Worm (Caenorhabditis elegans) whole organism, L3 larva: ENCODE data around the gene C33A12.19.

Experiments
- aly-2 ChIP-seq: fragments of 150-350 bp; optimal IDR thresholded peaks from 2 replicates; lab custom pipeline; 2014; ENCODE audit warnings: missing biosample characterization, missing genetic modification characterization
- ceh-16 ChIP-seq: sonication (generic microtip); optimal IDR thresholded peaks from 2 replicates; lab custom pipeline; 2017; ENCODE audit warnings: missing biosample characterization, missing genetic modification characterization
- ceh-28 ChIP-seq: fragments of 150-350 bp; optimal IDR thresholded peaks from 2 replicates; lab custom pipeline; 2014; ENCODE audit warnings: missing biosample characterization, missing genetic modification reagents, missing genetic modification characterization
- egl-5 ChIP-seq: fragments of 150-350 bp; optimal IDR thresholded peaks from 2 replicates; lab custom pipeline; 2017; ENCODE audit warnings: missing biosample characterization, missing genetic modification reagents, missing genetic modification characterization, inconsistent platforms
- elt-1 ChIP-seq: fragments of 150-350 bp; optimal IDR thresholded peaks from 2 replicates; lab custom pipeline; 2014; ENCODE audit warnings: missing biosample characterization, missing genetic modification characterization
- eor-1 ChIP-seq, 2 experiments: fragments of 150-350 bp; optimal IDR thresholded peaks; 2 replicates each; lab custom pipeline; 2014 to 2018; ENCODE audit warnings: missing biosample characterization in 2 of 2, missing genetic modification characterization in 2 of 2
- fkh-10 ChIP-seq: sonication (generic microtip); optimal IDR thresholded peaks from 2 replicates; lab custom pipeline; 2017; ENCODE audit warnings: missing biosample characterization, missing genetic modification reagents, missing genetic modification characterization
- fkh-2 ChIP-seq: fragments of 150-350 bp; optimal IDR thresholded peaks from 2 replicates; lab custom pipeline; 2014; ENCODE audit warnings: missing biosample characterization, missing genetic modification reagents, missing genetic modification characterization
- fos-1 ChIP-seq: fragments of 150-350 bp; optimal IDR thresholded peaks from 2 replicates; lab custom pipeline; 2014; ENCODE audit warnings: missing biosample characterization, missing genetic modification characterization
- jun-1 ChIP-seq: fragments of 150-350 bp; optimal IDR thresholded peaks from 2 replicates; lab custom pipeline; 2014; ENCODE audit warnings: missing biosample characterization, missing genetic modification reagents, missing genetic modification characterization
- lin-15B ChIP-seq: fragments of 150-350 bp; optimal IDR thresholded peaks from 2 replicates; lab custom pipeline; 2014; ENCODE audit warnings: missing biosample characterization, missing genetic modification characterization
- lin-39 ChIP-seq: fragments of 150-350 bp; optimal IDR thresholded peaks from 2 replicates; lab custom pipeline; 2018; ENCODE audit warnings: missing biosample characterization, missing genetic modification reagents, missing genetic modification characterization
- lsy-12 ChIP-seq: sonication (generic microtip); optimal IDR thresholded peaks from 2 replicates; lab custom pipeline; 2016; ENCODE audit warnings: mild to moderate bottlenecking, missing genetic modification characterization, missing compliant biosample characterization
- mml-1 ChIP-seq: fragments of 150-350 bp; sonication (generic microtip); optimal IDR thresholded peaks from 3 replicates; lab custom pipeline; 2014; ENCODE audit warnings: missing biosample characterization, missing genetic modification characterization
- nhr-11 ChIP-seq: fragments of 150-350 bp; optimal IDR thresholded peaks from 2 replicates; lab custom pipeline; 2014; ENCODE audit warnings: missing biosample characterization, missing genetic modification characterization
- nhr-237 ChIP-seq: fragments of 150-350 bp; optimal IDR thresholded peaks from 2 replicates; lab custom pipeline; 2014; ENCODE audit warnings: missing biosample characterization, missing genetic modification characterization
- nhr-77 ChIP-seq: fragments of 150-350 bp; optimal IDR thresholded peaks from 2 replicates; lab custom pipeline; 2014; ENCODE audit warnings: missing biosample characterization, missing genetic modification characterization
- snpc-4 ChIP-seq: fragments of 150-350 bp; optimal IDR thresholded peaks from 2 replicates; lab custom pipeline; 2014; ENCODE audit warnings: missing biosample characterization, missing genetic modification characterization
- unc-39 ChIP-seq: sonication (generic microtip); optimal IDR thresholded peaks from 4 replicates; lab custom pipeline; 2017; ENCODE audit warnings: missing biosample characterization, missing genetic modification characterization
- ztf-11 ChIP-seq: fragments of 150-350 bp; optimal IDR thresholded peaks from 2 replicates; lab custom pipeline; 2014; ENCODE audit warnings: missing biosample characterization, missing genetic modification characterization

C33A12.19 gene

ce11 chrIV:9545986-9546385 is 29.2 kb downstream of the C33A12.19 start, which contains the start of gene T05A1.5:
Gene T05A1.5 (plus strand): TSS chrIV:9546286.
- TF ChIP-seq fkh-2 (tag; lab: Kevin White, UChicago) (no peak), snpc-4 (tag; lab: Kevin White, UChicago) (no peak)

- no peak for TF ChIP-seq ztf-11 (tag; lab: Kevin White, UChicago)
- no peak for TF ChIP-seq ceh-28 (tag; lab: Kevin White, UChicago)
- TF ChIP-seq lin-15B (tag; lab: Kevin White, UChicago) = no peak
- TF ChIP-seq elt-1 (tag; lab: Kevin White, UChicago) = no peak
- TF ChIP-seq fos-1 (tag; lab: Kevin White, UChicago) = no peak
- no peak for TF ChIP-seq mml-1 (tag; lab: Kevin White, UChicago)
- TF ChIP-seq egl-5 (tag; lab: Kevin White, UChicago) = no peak
Measured at ce11 chrIV:9563079-9563478, 46.3 kb downstream of the C33A12.19 start, which contains the start of gene col-122. Gene col-122 (plus strand): TSS chrIV:9563379.

- no peak for TF ChIP-seq aly-2 (tag; lab: Kevin White, UChicago)
- TF ChIP-seq eor-1 (tag; optimal IDR thresholded peaks at IDR 0.05; lab: Kevin White, UChicago) = no peak
- no peak for TF ChIP-seq jun-1 (tag; lab: Kevin White, UChicago)
Measured at ce11 chrIV:9563529-9564376, 47.0 kb downstream of the C33A12.19 start.

ce11 chrIV:9566505-9566904 is 49.7 kb downstream of the C33A12.19 start, which contains the start of gene lron-14:
Gene lron-14 (minus strand): TSS chrIV:9566605.
- no peak for TF ChIP-seq nhr-237 (tag; lab: Kevin White, UChicago)
- no peak for TF ChIP-seq aly-2 (tag; lab: Kevin White, UChicago)
- TF ChIP-seq ceh-16 (tag; lab: Kevin White, UChicago) = no peak
- no peak for TF ChIP-seq fos-1 (tag; lab: Kevin White, UChicago)
- TF ChIP-seq unc-39 = no peak
- no peak for TF ChIP-seq fkh-2 (tag; lab: Kevin White, UChicago)
- no peak for TF ChIP-seq nhr-77 (tag; lab: Kevin White, UChicago)
- TF ChIP-seq lin-39 (tag; lab: Kevin White, UChicago) = no peak
- no peak for TF ChIP-seq eor-1 (tag; optimal IDR thresholded peaks at IDR 0.05; lab: Kevin White, UChicago)
- TF ChIP-seq jun-1 (tag; lab: Kevin White, UChicago) = no peak
- no peak for TF ChIP-seq elt-1 (tag; lab: Kevin White, UChicago)
- no peak for TF ChIP-seq fkh-10
- no peak for TF ChIP-seq nhr-11
- TF ChIP-seq lsy-12 = no peak
